Worm (Caenorhabditis elegans) whole organism, mixed stage, embryonic: ENCODE measurements around the gene F09B12.3.

ENCODE experiments used
- elt-3 ChIP-seq: fragments of 150-350 bp; optimal IDR thresholded peaks from 2 replicates; lab custom pipeline; 2014; ENCODE audit warnings: missing biosample characterization, missing genetic modification characterization
- lin-13 ChIP-seq: fragments of 150-350 bp; optimal IDR thresholded peaks from 2 replicates; lab custom pipeline; 2014; ENCODE audit warnings: missing biosample characterization, missing genetic modification characterization
- snpc-4 ChIP-seq: fragments of 150-350 bp; optimal IDR thresholded peaks from 2 replicates; lab custom pipeline; 2014; ENCODE audit warnings: missing biosample characterization, missing genetic modification characterization
- sptf-1 ChIP-seq: sonication (generic microtip); optimal IDR thresholded peaks from 2 replicates; lab custom pipeline; 2017; ENCODE audit warnings: mild to moderate bottlenecking, missing genetic modification characterization, moderate library complexity, missing compliant biosample characterization
- unc-39 ChIP-seq: fragments of 150-350 bp; optimal IDR thresholded peaks from 2 replicates; lab custom pipeline; 2014; ENCODE audit warnings: missing biosample characterization, missing genetic modification characterization
- ztf-11 ChIP-seq: fragments of 150-350 bp; optimal IDR thresholded peaks from 2 replicates; lab custom pipeline; 2014; ENCODE audit warnings: missing biosample characterization, missing genetic modification characterization

ce11 chrX:15052385-15052784, 45.4 kb downstream of the F09B12.3 start, which contains the start of gene H03G16.6:
- TF ChIP-seq snpc-4 (tag; lab: Kevin White, UChicago) (no peak), lin-13 (tag; lab: Kevin White, UChicago) (no peak), unc-39 (no peak), sptf-1 (tag; lab: Kevin White, UChicago) (no peak), elt-3 (no peak), ztf-11 (tag; lab: Kevin White, UChicago) (no peak)
